Worm (Caenorhabditis elegans) whole organism, mixed stage, embryonic: ENCODE data around the gene C16C10.9.

Experiments used
- M03D4.4 ChIP-seq: sonication (generic microtip); optimal IDR thresholded peaks from 2 replicates; lab custom pipeline; 2017; ENCODE audit warnings: mild to moderate bottlenecking, missing genetic modification characterization, missing compliant biosample characterization
- bed-3 ChIP-seq: fragments of 200-800 bp; sonication (Bioruptor generic); optimal IDR thresholded peaks from 3 replicates; lab custom pipeline; 2018; ENCODE audit warnings: mild to moderate bottlenecking, missing genetic modification characterization, moderate library complexity, missing compliant biosample characterization
- blmp-1 ChIP-seq: fragments of 150-350 bp; optimal IDR thresholded peaks from 2 replicates; lab custom pipeline; 2014; ENCODE audit warnings: missing biosample characterization, missing genetic modification characterization
- ceh-39 ChIP-seq: fragments of 150-350 bp; optimal IDR thresholded peaks from 2 replicates; lab custom pipeline; 2014; ENCODE audit warnings: missing biosample characterization, missing genetic modification characterization
- ceh-43 ChIP-seq: fragments of 200-800 bp; sonication (Bioruptor generic); optimal IDR thresholded peaks from 2 replicates; lab custom pipeline; 2018; ENCODE audit warnings: mild to moderate bottlenecking, missing genetic modification characterization, moderate library complexity, missing compliant biosample characterization
- ceh-83 ChIP-seq: fragments of 200-800 bp; sonication (Bioruptor generic); optimal IDR thresholded peaks from 2 replicates; lab custom pipeline; 2018; ENCODE audit warnings: mild to moderate bottlenecking, missing genetic modification characterization, missing compliant biosample characterization
- ces-1 ChIP-seq: fragments of 150-350 bp; optimal IDR thresholded peaks from 2 replicates; lab custom pipeline; 2014; ENCODE audit warnings: missing biosample characterization, missing genetic modification reagents, missing genetic modification characterization
- cnd-1 ChIP-seq: fragments of 200-800 bp; sonication (Bioruptor generic); optimal IDR thresholded peaks from 2 replicates; lab custom pipeline; 2018; ENCODE audit warnings: mild to moderate bottlenecking, missing genetic modification characterization, missing compliant biosample characterization
- drap-1 ChIP-seq: fragments of 200-800 bp; sonication (Bioruptor generic); optimal IDR thresholded peaks from 3 replicates; lab custom pipeline; 2018; ENCODE audit warnings: mild to moderate bottlenecking, missing genetic modification characterization, missing compliant biosample characterization
- elt-1 ChIP-seq: sonication (generic microtip); optimal IDR thresholded peaks from 2 replicates; lab custom pipeline; 2017; ENCODE audit warnings: missing genetic modification characterization, mild to moderate bottlenecking, missing compliant biosample characterization, antibody characterized with exemption, moderate library complexity, borderline replicate concordance; ENCODE audit not compliant: insufficient read depth
- elt-3 ChIP-seq: fragments of 150-350 bp; optimal IDR thresholded peaks from 2 replicates; lab custom pipeline; 2014; ENCODE audit warnings: missing biosample characterization, missing genetic modification characterization
- flh-1 ChIP-seq: fragments of 200-800 bp; sonication (Bioruptor generic); optimal IDR thresholded peaks from 2 replicates; lab custom pipeline; 2018; ENCODE audit warnings: mild to moderate bottlenecking, missing genetic modification characterization, moderate library complexity, missing compliant biosample characterization
- ham-2 ChIP-seq: fragments of 200-800 bp; sonication (Bioruptor generic); optimal IDR thresholded peaks from 2 replicates; lab custom pipeline; 2018; ENCODE audit warnings: mild to moderate bottlenecking, missing genetic modification characterization, missing compliant biosample characterization
- hlh-1 ChIP-seq: fragments of 150-350 bp; optimal IDR thresholded peaks from 2 replicates; lab custom pipeline; 2014; ENCODE audit warnings: missing biosample characterization, missing genetic modification reagents, missing genetic modification characterization
- lin-13 ChIP-seq: fragments of 150-350 bp; optimal IDR thresholded peaks from 2 replicates; lab custom pipeline; 2014; ENCODE audit warnings: missing biosample characterization, missing genetic modification characterization
- lin-32 ChIP-seq: fragments of 200-800 bp; sonication (Bioruptor generic); optimal IDR thresholded peaks from 2 replicates; lab custom pipeline; 2018; ENCODE audit warnings: mild to moderate bottlenecking, missing genetic modification characterization, missing compliant biosample characterization
- lsy-2 ChIP-seq: fragments of 150-350 bp; optimal IDR thresholded peaks from 2 replicates; lab custom pipeline; 2014; ENCODE audit warnings: missing biosample characterization, missing genetic modification characterization
- mab-5 ChIP-seq: fragments of 150-350 bp; optimal IDR thresholded peaks from 2 replicates; lab custom pipeline; 2014; ENCODE audit warnings: missing biosample characterization, missing genetic modification characterization
- mep-1 ChIP-seq: fragments of 150-350 bp; optimal IDR thresholded peaks from 2 replicates; lab custom pipeline; 2017; ENCODE audit warnings: missing biosample characterization, missing genetic modification reagents, missing genetic modification characterization, inconsistent platforms
- mls-2 ChIP-seq: sonication (generic microtip); optimal IDR thresholded peaks from 2 replicates; lab custom pipeline; 2016; ENCODE audit warnings: mild to moderate bottlenecking, missing genetic modification characterization, moderate library complexity, missing compliant biosample characterization
- nhr-12 ChIP-seq: fragments of 150-350 bp; optimal IDR thresholded peaks from 2 replicates; lab custom pipeline; 2014; ENCODE audit warnings: missing biosample characterization, missing genetic modification characterization
- nhr-2 ChIP-seq: fragments of 150-350 bp; optimal IDR thresholded peaks from 2 replicates; lab custom pipeline; 2014; ENCODE audit warnings: missing biosample characterization, missing genetic modification characterization
- nhr-237 ChIP-seq: fragments of 150-350 bp; optimal IDR thresholded peaks from 2 replicates; lab custom pipeline; 2014; ENCODE audit warnings: missing biosample characterization, missing genetic modification characterization
- nhr-28 ChIP-seq: fragments of 150-350 bp; optimal IDR thresholded peaks from 2 replicates; lab custom pipeline; 2014; ENCODE audit warnings: missing biosample characterization, missing genetic modification characterization
- nhr-76 ChIP-seq: sonication (generic microtip); optimal IDR thresholded peaks from 2 replicates; lab custom pipeline; 2017; ENCODE audit warnings: missing biosample characterization, missing genetic modification characterization
- pha-4 ChIP-seq: fragments of 150-350 bp; optimal IDR thresholded peaks from 2 replicates; lab custom pipeline; 2018; ENCODE audit warnings: missing biosample characterization, missing genetic modification reagents, missing genetic modification characterization
- sem-2 ChIP-seq: fragments of 200-800 bp; sonication (Bioruptor generic); optimal IDR thresholded peaks from 2 replicates; lab custom pipeline; 2018; ENCODE audit warnings: mild to moderate bottlenecking, missing genetic modification characterization, missing compliant biosample characterization
- snpc-4 ChIP-seq: fragments of 150-350 bp; optimal IDR thresholded peaks from 2 replicates; lab custom pipeline; 2014; ENCODE audit warnings: missing biosample characterization, missing genetic modification characterization
- sptf-1 ChIP-seq: sonication (generic microtip); optimal IDR thresholded peaks from 2 replicates; lab custom pipeline; 2017; ENCODE audit warnings: mild to moderate bottlenecking, missing genetic modification characterization, moderate library complexity, missing compliant biosample characterization
- tbx-8 ChIP-seq: fragments of 200-800 bp; sonication (Bioruptor generic); optimal IDR thresholded peaks from 2 replicates; lab custom pipeline; 2018; ENCODE audit warnings: mild to moderate bottlenecking, missing genetic modification characterization, moderate library complexity, missing compliant biosample characterization
- unc-120 ChIP-seq: sonication (generic microtip); optimal IDR thresholded peaks from 2 replicates; lab custom pipeline; 2017; ENCODE audit warnings: missing genetic modification characterization, missing compliant biosample characterization; ENCODE audit not compliant: poor library complexity, severe bottlenecking
- unc-39 ChIP-seq: fragments of 150-350 bp; optimal IDR thresholded peaks from 2 replicates; lab custom pipeline; 2014; ENCODE audit warnings: missing biosample characterization, missing genetic modification characterization
- unc-62 ChIP-seq: fragments of 150-350 bp; optimal IDR thresholded peaks from 2 replicates; lab custom pipeline; 2014; ENCODE audit warnings: missing biosample characterization, missing genetic modification reagents, missing genetic modification characterization
- zip-8 ChIP-seq: fragments of 150-350 bp; optimal IDR thresholded peaks from 2 replicates; lab custom pipeline; 2014; ENCODE audit warnings: missing biosample characterization, missing genetic modification characterization
- ztf-11 ChIP-seq: fragments of 150-350 bp; optimal IDR thresholded peaks from 2 replicates; lab custom pipeline; 2014; ENCODE audit warnings: missing biosample characterization, missing genetic modification characterization

The C16C10.9 gene

DNA sequence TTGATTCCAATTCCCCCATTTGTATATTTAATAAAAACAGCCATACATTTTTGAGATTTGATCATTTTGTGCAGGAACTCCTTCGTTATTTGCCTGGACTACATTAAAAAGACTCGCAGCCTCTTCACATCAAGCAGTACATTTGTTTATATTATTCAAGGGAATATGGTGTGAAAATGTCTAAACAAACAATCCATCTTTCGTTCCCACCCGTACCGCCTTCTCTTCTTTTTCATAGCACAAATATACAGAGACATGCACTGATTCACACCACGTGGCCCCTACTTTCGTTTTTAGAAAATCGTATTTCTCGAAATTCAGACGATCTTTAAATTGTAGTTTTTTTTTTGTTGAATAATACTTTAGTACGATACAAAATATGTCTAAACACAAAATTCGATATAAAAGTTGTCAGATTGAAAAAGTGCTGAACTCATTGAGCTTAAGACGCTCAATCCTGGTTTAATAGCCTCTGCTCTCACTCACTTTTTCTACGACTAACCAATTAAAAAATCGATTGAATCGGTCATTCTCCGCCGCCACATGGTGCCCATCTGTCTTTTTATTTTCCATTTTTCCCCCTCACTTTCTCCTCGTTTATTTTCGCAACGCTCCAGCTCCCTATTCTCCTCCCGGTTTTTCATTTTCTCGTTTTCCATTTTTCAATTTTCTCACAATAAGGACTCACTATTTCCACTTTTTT is 38.3 kb upstream of the C16C10.9 start:
- TF ChIP-seq lin-32 (GFP tag; lab: Kevin White, UChicago) (peak; percentile 50), bed-3 (no peak), mab-5 (tag; lab: Kevin White, UChicago) (peak; percentile 20), ces-1 (GFP tag; lab: Kevin White, UChicago) (peak; percentile 35), cnd-1 (tag; lab: Kevin White, UChicago) (peak; percentile 3), elt-1 (tag; lab: Kevin White, UChicago) (no peak), unc-62 (GFP tag; lab: Kevin White, UChicago) (no peak)

ce11 chrIII:4194349-4195110 is 37.3 kb upstream of the C16C10.9 start:
- TF ChIP-seq ces-1 (GFP tag; lab: Kevin White, UChicago), result no peak
- no peak for TF ChIP-seq nhr-12 (tag; lab: Kevin White, UChicago)
- no peak for TF ChIP-seq unc-39 (tag; lab: Kevin White, UChicago)
- TF ChIP-seq sem-2, result no peak
- TF ChIP-seq ham-2 (GFP tag; lab: Kevin White, UChicago), result no peak
- TF ChIP-seq elt-1 (tag; lab: Kevin White, UChicago), result no peak
- no peak for TF ChIP-seq lsy-2 (tag; lab: Kevin White, UChicago)
- no peak for TF ChIP-seq tbx-8 (GFP tag; lab: Kevin White, UChicago)
- TF ChIP-seq nhr-76 (tag; lab: Kevin White, UChicago), result no peak
- TF ChIP-seq lin-32 (GFP tag; lab: Kevin White, UChicago), result no peak
- no peak for TF ChIP-seq drap-1 (GFP tag; lab: Kevin White, UChicago)
- no peak for TF ChIP-seq cnd-1 (tag; lab: Kevin White, UChicago)
- TF ChIP-seq bed-3, result no peak
- no peak for TF ChIP-seq nhr-28 (tag; lab: Kevin White, UChicago)
- no peak for TF ChIP-seq nhr-2 (tag; lab: Kevin White, UChicago)
- TF ChIP-seq mep-1 (tag; lab: Kevin White, UChicago), result no peak

DNA sequence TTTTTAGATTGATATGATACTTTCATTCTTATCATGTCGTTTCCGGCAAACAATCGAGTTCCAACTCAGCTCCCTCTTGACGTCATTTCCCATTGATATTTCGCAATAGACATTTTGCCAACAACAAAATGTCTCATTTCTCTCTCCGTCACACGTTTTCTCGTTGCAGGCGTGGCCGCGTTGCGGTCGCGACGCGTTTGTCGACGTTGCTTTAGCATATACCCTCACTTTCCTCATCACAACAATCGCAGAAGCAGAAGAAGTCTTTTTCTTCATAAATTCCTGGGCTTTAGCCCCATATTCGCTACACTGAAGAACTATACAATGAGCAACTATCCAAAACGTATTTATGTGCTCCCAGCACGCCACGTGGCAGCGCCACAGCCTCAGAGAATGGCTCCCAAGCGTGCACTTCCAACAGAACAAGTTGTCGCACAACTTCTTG is 36.5 kb upstream of the C16C10.9 start, which contains the start of gene xbp-1:
TSS of gene xbp-1 (plus strand) at position 151 of the 445 bp plus-strand sequence.
- TF ChIP-seq snpc-4 (tag; lab: Kevin White, UChicago), result no peak
- peak; percentile 39 for TF ChIP-seq drap-1 (GFP tag; lab: Kevin White, UChicago)
- no peak for TF ChIP-seq lin-32 (GFP tag; lab: Kevin White, UChicago)
- TF ChIP-seq M03D4.4 (tag; lab: Kevin White, UChicago), result no peak
- TF ChIP-seq hlh-1 (tag; lab: Kevin White, UChicago), result peak; percentile 41
- TF ChIP-seq lsy-2 (tag; lab: Kevin White, UChicago), result peak; percentile 77
- TF ChIP-seq ham-2 (GFP tag; lab: Kevin White, UChicago), result peak; percentile 79
- no peak for TF ChIP-seq sem-2
- TF ChIP-seq zip-8 (tag; lab: Kevin White, UChicago), result peak; percentile 10
- TF ChIP-seq nhr-28 (tag; lab: Kevin White, UChicago), result no peak
- no peak for TF ChIP-seq nhr-12 (tag; lab: Kevin White, UChicago)
- TF ChIP-seq ceh-39 (tag; lab: Kevin White, UChicago), result peak; percentile 59
- TF ChIP-seq mab-5 (tag; lab: Kevin White, UChicago), result peak; percentile 8
- peak; percentile 73 for TF ChIP-seq nhr-237 (tag; lab: Kevin White, UChicago)
- TF ChIP-seq mep-1 (tag; lab: Kevin White, UChicago), result peak; percentile 87
- no peak for TF ChIP-seq nhr-2 (tag; lab: Kevin White, UChicago)
- TF ChIP-seq tbx-8 (GFP tag; lab: Kevin White, UChicago), result no peak
- peak; percentile 29 for TF ChIP-seq lin-13
- TF ChIP-seq bed-3, result no peak
- TF ChIP-seq mls-2 (tag; lab: Kevin White, UChicago), result no peak
- peak; percentile 75 for TF ChIP-seq unc-62 (GFP tag; lab: Kevin White, UChicago)
- no peak for TF ChIP-seq unc-39 (tag; lab: Kevin White, UChicago)
- TF ChIP-seq ces-1 (GFP tag; lab: Kevin White, UChicago), result peak; percentile 80
- TF ChIP-seq ztf-11, result peak; percentile 17
- peak; percentile 81 for TF ChIP-seq pha-4 (tag; lab: Kevin White, UChicago)
- peak; percentile 72 for TF ChIP-seq sptf-1 (tag; lab: Kevin White, UChicago)
- TF ChIP-seq elt-3, result peak; percentile 20
- TF ChIP-seq ceh-43 (GFP tag; lab: Kevin White, UChicago), result no peak
- no peak for TF ChIP-seq flh-1 (GFP tag; lab: Kevin White, UChicago)
- peak; percentile 22 for TF ChIP-seq unc-120 (tag; lab: Kevin White, UChicago)
- no peak for TF ChIP-seq blmp-1 (tag; lab: Kevin White, UChicago)
- no peak for TF ChIP-seq nhr-76 (tag; lab: Kevin White, UChicago)
- TF ChIP-seq elt-1 (tag; lab: Kevin White, UChicago), result no peak
- TF ChIP-seq cnd-1 (tag; lab: Kevin White, UChicago), result no peak
- TF ChIP-seq ceh-83, result no peak
